Fruit fly (Drosophila melanogaster) whole organism, embryonic: ENCODE results near the gene nenya.

Experiments
- Ada2b ChIP-seq: fragments of 200-800 bp; sonication (Bioruptor generic); IDR thresholded peaks from 2 replicates; pipeline ENCODE4 v1.3.6; 2022; ENCODE audit warnings: missing biosample characterization, missing genetic modification characterization
- CG10209 ChIP-seq: fragments of 200-800 bp; sonication (Bioruptor generic); optimal IDR thresholded peaks from 3 replicates; lab custom pipeline; 2017; ENCODE audit warnings: missing biosample characterization, mild to moderate bottlenecking, missing genetic modification characterization, missing genetic modification reagents
- CG1024 ChIP-seq: fragments of 200-800 bp; sonication (Bioruptor generic); IDR thresholded peaks from 2 replicates; pipeline ENCODE4 v1.3.6; 2022; ENCODE audit warnings: missing biosample characterization, missing genetic modification characterization
- CG10267 ChIP-seq: fragments of 200-800 bp; sonication (Bioruptor generic); optimal IDR thresholded peaks from 2 replicates; lab custom pipeline; 2018; ENCODE audit warnings: missing biosample characterization, mild to moderate bottlenecking, missing genetic modification characterization, moderate library complexity
- CG11085 ChIP-seq: fragments of 200-800 bp; sonication (Bioruptor generic); IDR thresholded peaks from 2 replicates; pipeline ENCODE4 v1.3.6; 2022; ENCODE audit warnings: missing biosample characterization, missing genetic modification characterization
- CG11398 ChIP-seq: fragments of 200-800 bp; sonication (Bioruptor generic); optimal IDR thresholded peaks from 2 replicates; lab custom pipeline; 2016; ENCODE audit warnings: missing biosample characterization, missing genetic modification characterization
- CG12219 ChIP-seq: fragments of 200-800 bp; sonication (Bioruptor generic); optimal IDR thresholded peaks from 3 replicates; lab custom pipeline; 2018; ENCODE audit warnings: missing biosample characterization, mild to moderate bottlenecking, missing genetic modification characterization
- CG1233 ChIP-seq: fragments of 200-800 bp; sonication (Bioruptor generic); optimal IDR thresholded peaks from 4 replicates; lab custom pipeline; 2018; ENCODE audit warnings: missing biosample characterization, mild to moderate bottlenecking, missing genetic modification characterization
- CG14014 ChIP-seq: fragments of 200-800 bp; sonication (Bioruptor generic); IDR thresholded peaks from 2 replicates; pipeline ENCODE4 v1.3.6; 2022; ENCODE audit warnings: missing biosample characterization, missing genetic modification characterization
- CG17385 ChIP-seq: fragments of 200-800 bp; sonication (Bioruptor generic); optimal IDR thresholded peaks from 3 replicates; lab custom pipeline; 2018; ENCODE audit warnings: missing biosample characterization, mild to moderate bottlenecking, missing genetic modification characterization
- CG2120 ChIP-seq: fragments of 200-800 bp; sonication (Bioruptor generic); optimal IDR thresholded peaks from 3 replicates; lab custom pipeline; 2016; ENCODE audit warnings: missing biosample characterization, missing genetic modification characterization
- CG32532 ChIP-seq: fragments of 200-800 bp; sonication (Bioruptor generic); IDR thresholded peaks from 2 replicates; pipeline ENCODE4 v1.3.6; 2022; ENCODE audit warnings: missing biosample characterization, missing genetic modification characterization
- CG32772 ChIP-seq: fragments of 200-800 bp; sonication (Bioruptor generic); IDR thresholded peaks from 2 replicates; pipeline ENCODE4 v1.3.6; 2022; ENCODE audit warnings: missing biosample characterization, missing genetic modification characterization
- CG34422 ChIP-seq: fragments of 200-800 bp; sonication (Bioruptor generic); IDR thresholded peaks from 3 replicates; pipeline ENCODE4 v1.3.6; 2022; ENCODE audit warnings: missing biosample characterization, missing genetic modification characterization
- CG43689 ChIP-seq: fragments of 200-800 bp; sonication (Bioruptor generic); IDR thresholded peaks from 2 replicates; pipeline ENCODE4 v1.3.6; 2022; ENCODE audit warnings: missing biosample characterization, missing genetic modification characterization
- CG6854 ChIP-seq: fragments of 200-800 bp; sonication (Bioruptor generic); optimal IDR thresholded peaks from 3 replicates; lab custom pipeline; 2017; ENCODE audit warnings: missing biosample characterization, mild to moderate bottlenecking, missing genetic modification characterization
- CG7372 ChIP-seq: fragments of 200-800 bp; sonication (Bioruptor generic); IDR thresholded peaks from 2 replicates; pipeline ENCODE4 v1.3.6; 2022; ENCODE audit warnings: missing biosample characterization, missing genetic modification characterization
- CG7556 ChIP-seq: fragments of 200-800 bp; sonication (Bioruptor generic); optimal IDR thresholded peaks from 2 replicates; lab custom pipeline; 2017; ENCODE audit warnings: missing biosample characterization, mild to moderate bottlenecking, missing genetic modification characterization
- CG7745 ChIP-seq: fragments of 200-800 bp; sonication (Bioruptor generic); optimal IDR thresholded peaks from 2 replicates; lab custom pipeline; 2018; ENCODE audit warnings: missing biosample characterization, mild to moderate bottlenecking, missing genetic modification characterization, moderate library complexity
- CG9215 ChIP-seq: fragments of 200-800 bp; sonication (Bioruptor generic); IDR thresholded peaks from 2 replicates; pipeline ENCODE4 v1.3.6; 2022; ENCODE audit warnings: missing biosample characterization, missing genetic modification characterization
- CG9609 ChIP-seq: fragments of 200-800 bp; sonication (Bioruptor generic); optimal IDR thresholded peaks from 3 replicates; lab custom pipeline; 2016; ENCODE audit warnings: missing biosample characterization, missing genetic modification characterization
- Chrac-16 ChIP-seq: fragments of 200-800 bp; sonication (Bioruptor generic); optimal IDR thresholded peaks from 3 replicates; lab custom pipeline; 2016; ENCODE audit warnings: missing biosample characterization, missing genetic modification characterization
- CkIIα-i1 ChIP-seq: fragments of 200-800 bp; sonication (Bioruptor generic); IDR thresholded peaks from 2 replicates; pipeline ENCODE4 v1.3.6; 2022; ENCODE audit warnings: missing biosample characterization, missing genetic modification characterization
- Dip2 ChIP-seq: fragments of 200-800 bp; sonication (Bioruptor generic); IDR thresholded peaks from 2 replicates; pipeline ENCODE4 v1.3.6; 2022; ENCODE audit warnings: missing biosample characterization, missing genetic modification characterization
- Dip3 ChIP-seq: fragments of 200-800 bp; sonication (Bioruptor generic); optimal IDR thresholded peaks from 3 replicates; lab custom pipeline; 2016; ENCODE audit warnings: missing biosample characterization, missing genetic modification characterization
- Ets97D ChIP-seq: fragments of 200-800 bp; sonication (Bioruptor generic); optimal IDR thresholded peaks from 3 replicates; lab custom pipeline; 2016; ENCODE audit warnings: missing biosample characterization, missing genetic modification characterization
- MBD-R2 ChIP-seq: fragments of 200-800 bp; sonication (Bioruptor generic); IDR thresholded peaks from 2 replicates; pipeline ENCODE4 v1.3.6; 2022; ENCODE audit warnings: missing biosample characterization, missing genetic modification characterization
- MESR4 ChIP-seq: fragments of 200-800 bp; sonication (Bioruptor generic); optimal IDR thresholded peaks from 2 replicates; lab custom pipeline; 2018; ENCODE audit warnings: missing biosample characterization, mild to moderate bottlenecking, missing genetic modification characterization, moderate library complexity
- Scr ChIP-seq: fragments of 200-800 bp; sonication (Bioruptor generic); IDR thresholded peaks from 2 replicates; pipeline ENCODE4 v1.3.6; 2022; ENCODE audit warnings: missing biosample characterization, missing genetic modification characterization; ENCODE audit not compliant: partially characterized antibody
- Sry-β ChIP-seq: fragments of 200-800 bp; sonication (Bioruptor generic); optimal IDR thresholded peaks from 2 replicates; lab custom pipeline; 2018; ENCODE audit warnings: missing biosample characterization, mild to moderate bottlenecking, missing genetic modification characterization, moderate library complexity
- Xbp1 ChIP-seq: fragments of 200-800 bp; sonication (Bioruptor generic); optimal IDR thresholded peaks from 3 replicates; lab custom pipeline; 2016; ENCODE audit warnings: missing biosample characterization, mild to moderate bottlenecking, missing genetic modification characterization
- ato ChIP-seq: fragments of 200-800 bp; sonication (Bioruptor generic); IDR thresholded peaks from 2 replicates; pipeline ENCODE4 v1.3.6; 2022; ENCODE audit warnings: missing biosample characterization, missing genetic modification characterization; ENCODE audit not compliant: partially characterized antibody
- gcm2 ChIP-seq: fragments of 200-800 bp; sonication (Bioruptor generic); optimal IDR thresholded peaks from 2 replicates; lab custom pipeline; 2016; ENCODE audit warnings: missing biosample characterization, missing genetic modification characterization
- hth ChIP-seq: fragments of >200 bp; optimal IDR thresholded peaks from 2 replicates; lab custom pipeline; 2017; ENCODE audit warnings: inconsistent platforms
- kay ChIP-seq: fragments of 200-800 bp; sonication (Bioruptor generic); optimal IDR thresholded peaks from 2 replicates; lab custom pipeline; 2016; ENCODE audit warnings: missing biosample characterization, missing genetic modification characterization
- lov ChIP-seq, 2 experiments: fragments of 200-800 bp in 1 of 2; fragments of >200 bp in 1 of 2; sonication (Bioruptor generic) in 1 of 2; IDR thresholded peaks in 1 of 2; optimal IDR thresholded peaks in 1 of 2; 2 replicates in 1 of 2; 3 replicates in 1 of 2; pipeline versions ENCODE4 v1.3.6 to Lab custom; 2017 to 2022; ENCODE audit warnings: missing biosample characterization in 1 of 2, missing genetic modification characterization in 1 of 2
- mam ChIP-seq: fragments of 200-800 bp; sonication (Bioruptor generic); optimal IDR thresholded peaks from 3 replicates; lab custom pipeline; 2016; ENCODE audit warnings: missing biosample characterization, missing genetic modification characterization
- trem ChIP-seq: fragments of 200-800 bp; optimal IDR thresholded peaks from 3 replicates; lab custom pipeline; 2019; ENCODE audit warnings: missing biosample characterization, mild to moderate bottlenecking, missing genetic modification characterization, moderate library complexity
- tx ChIP-seq: fragments of 200-800 bp; sonication (Bioruptor generic); optimal IDR thresholded peaks from 2 replicates; lab custom pipeline; 2016; ENCODE audit warnings: missing biosample characterization, missing genetic modification characterization
- zen2 ChIP-seq: fragments of 200-800 bp; sonication (Bioruptor generic); IDR thresholded peaks from 3 replicates; pipeline ENCODE4 v1.3.6; 2022; ENCODE audit warnings: missing biosample characterization, missing genetic modification characterization; ENCODE audit not compliant: partially characterized antibody

Gene nenya

dm6 chr3R:27922673-27923175 is 5.2 kb downstream of the nenya start, which contains the start of gene RpL4 (continued):
- TF ChIP-seq Scr (GFP tag; lab: Robert Waterston, UW) (peak; percentile 38; the same call in 1 of the 2 replicates), Xbp1 (GFP tag; lab: Kevin White, UChicago) (peak; percentile 78), CG7745 (tag; lab: Kevin White, UChicago) (peak; percentile 31), Chrac-16 (GFP tag; lab: Kevin White, UChicago) (peak; percentile 53), Ada2b (peak; percentile 56; the same call in 1 of the 2 replicates), gcm2 (GFP tag; lab: Kevin White, UChicago) (peak; percentile 79), trem (tag; lab: Kevin White, UChicago) (peak; percentile 12), zen2 (no peak), CG14014 (peak; percentile 61; the same call in 1 of the 2 replicates), CG11085 (GFP tag; lab: Robert Waterston, UW) (peak; percentile 68; the same call in 1 of the 2 replicates), CG1233 (GFP tag; lab: Kevin White, UChicago) (peak; percentile 92), CG7556 (GFP tag; lab: Kevin White, UChicago) (peak; percentile 67), Dip3 (GFP tag; lab: Kevin White, UChicago) (peak; percentile 60), CG9215 (GFP tag; lab: Robert Waterston, UW) (no peak), CG7372 (peak; percentile 67), kay (no peak), tx (GFP tag; lab: Kevin White, UChicago) (peak; percentile 40), CG9609 (GFP tag; lab: Kevin White, UChicago) (peak; percentile 75), Dip2 (no peak), hth (lab: Kevin White, UChicago) (no peak), mam (GFP tag; lab: Kevin White, UChicago) (peak; percentile 65), CG11398 (GFP tag; lab: Kevin White, UChicago) (peak; percentile 81), CG32532 (GFP tag; lab: Robert Waterston, UW) (peak; percentile 89), ato (GFP tag; lab: Robert Waterston, UW) (no peak), lov (optimal IDR thresholded peaks at IDR 0.05; lab: Kevin White, UChicago) (no peak), lov (GFP tag; IDR thresholded peaks at IDR 0.05; lab: Robert Waterston, UW) (peak; percentile 87), CG12219 (GFP tag; lab: Kevin White, UChicago) (peak; percentile 78), CG10209 (peak; percentile 91), CG32772 (GFP tag; lab: Robert Waterston, UW) (peak; percentile 42; the same call in 1 of the 2 replicates), CG10267 (tag; lab: Kevin White, UChicago) (peak; percentile 90), CkIIα-i1 (GFP tag; lab: Robert Waterston, UW) (no peak), CG6854 (peak; percentile 83), CG2120 (GFP tag; lab: Kevin White, UChicago) (peak; percentile 58), CG1024 (GFP tag; lab: Robert Waterston, UW) (peak; percentile 83)

- TF ChIP-seq MESR4 (peak; percentile 55), CG34422 (GFP tag; lab: Robert Waterston, UW) (0 out of 3 replicates have a peak, but pooled peaks have one; percentile 26), MBD-R2 (GFP tag; lab: Robert Waterston, UW) (peak; percentile 64), Ets97D (GFP tag; lab: Kevin White, UChicago) (no peak), Sry-β (GFP tag; lab: Kevin White, UChicago) (peak; percentile 89), CG43689 (GFP tag; lab: Robert Waterston, UW) (no peak), CG17385 (GFP tag; lab: Kevin White, UChicago) (peak; percentile 68)
- TF ChIP-seq, all 482 proteins: peak for 5
These were observed 5.8 kb downstream of the nenya start, which contains the start of gene BCAS2 for dm6 chr3R:27921982-27922672. TSS of gene BCAS2 (minus strand) at chr3R:27922356.
